Fruit fly (Drosophila melanogaster) whole organism: Measurements from ENCODE around the gene Cyt-c-d.

Experiments
- CG8478 ChIP-seq: fragments of >200 bp; optimal IDR thresholded peaks from 2 replicates; lab custom pipeline; 2018; ENCODE audit warnings: inconsistent platforms
- EcR ChIP-seq, 2 experiments: fragments of >200 bp; optimal IDR thresholded peaks; 2 replicates each; lab custom pipeline; 2017; ENCODE audit warnings: missing biosample characterization in 2 of 2, missing genetic modification characterization in 2 of 2, missing genetic modification reagents in 2 of 2
- pan ChIP-seq: fragments of >200 bp; optimal IDR thresholded peaks from 2 replicates; lab custom pipeline; 2017
- psq ChIP-seq: fragments of >200 bp; optimal IDR thresholded peaks from 2 replicates; lab custom pipeline; 2017
- usp ChIP-seq: fragments of >200 bp; optimal IDR thresholded peaks from 2 replicates; lab custom pipeline; 2017; ENCODE audit warnings: missing biosample characterization, missing genetic modification characterization, mixed read lengths

DNA sequence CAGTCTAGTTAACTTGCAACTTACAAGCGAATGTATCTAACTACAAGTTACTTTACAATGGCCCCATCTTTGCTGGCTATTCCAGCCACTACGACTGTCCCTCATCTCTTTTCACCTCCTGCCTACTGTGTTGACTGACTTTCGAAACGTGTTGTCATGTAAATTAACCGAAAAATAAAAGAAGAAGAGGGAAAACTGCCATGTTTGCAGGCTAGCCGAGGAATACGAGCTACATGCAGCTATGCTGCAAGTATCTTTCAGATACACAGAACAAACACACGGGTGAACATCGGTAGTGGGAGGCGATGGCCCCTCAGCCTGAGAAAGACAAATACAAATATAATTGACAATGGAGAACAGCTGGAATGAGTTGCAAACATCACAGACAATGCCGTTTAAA, 5.0 kb upstream of the Cyt-c-d start:
- no peak for TF ChIP-seq psq
- no peak for TF ChIP-seq usp
- no peak for TF ChIP-seq EcR (GFP tag; optimal IDR thresholded peaks at IDR 0.05; lab: Kevin White, UChicago)
- no peak for TF ChIP-seq CG8478 (lab: Kevin White, UChicago)
- TF ChIP-seq pan (lab: Kevin White, UChicago), result no peak
